Worm (Caenorhabditis elegans): ENCODE results near the gene rpn-12.

rpn-12 gene

DNA sequence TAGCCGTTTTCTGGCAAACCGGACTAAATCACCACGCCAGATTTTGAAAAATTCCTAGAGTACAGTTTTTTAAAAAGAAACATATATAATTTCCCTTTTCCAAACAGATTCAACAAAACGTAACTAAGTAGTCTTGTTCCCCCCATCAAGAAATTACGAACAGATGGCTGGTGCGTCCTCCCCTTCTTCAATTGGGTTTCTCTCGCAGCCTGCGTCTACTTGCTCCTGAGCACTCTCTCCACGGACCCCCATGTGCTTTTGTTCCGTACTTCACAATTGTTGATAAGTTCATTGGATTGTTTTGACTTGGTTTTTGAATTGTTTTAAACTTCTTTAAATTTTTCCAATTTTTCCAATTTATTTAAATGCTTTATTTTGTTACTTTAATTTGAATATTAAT lies 35.1 kb downstream of the rpn-12 start:
- TF ChIP-seq hmg-1.2 (GFP tag; IDR thresholded peaks at IDR 0.05), result peak; percentile 66; the same call in 1 of the 2 replicates
- no peak for TF ChIP-seq madf-3 (GFP tag; IDR thresholded peaks at IDR 0.05)

- TF ChIP-seq lin-54 (GFP tag; optimal IDR thresholded peaks at IDR 0.05) (no peak), B0261.1 (tag; optimal IDR thresholded peaks at IDR 0.05) (no peak), ceh-27 (GFP tag; optimal IDR thresholded peaks at IDR 0.05) (no peak), F22D6.2 (tag; optimal IDR thresholded peaks at IDR 0.05) (no peak), ztf-26 (tag; optimal IDR thresholded peaks at IDR 0.05) (no peak), Y56A3A.18 (GFP tag; IDR thresholded peaks at IDR 0.05) (no peak), ets-4 (GFP tag; optimal IDR thresholded peaks at IDR 0.05) (no peak), madf-8 (GFP tag; conservative IDR thresholded peaks at IDR 0.05) (no peak), F10E7.11 (tag; optimal IDR thresholded peaks at IDR 0.05) (no peak), zfh-2 (GFP tag; conservative IDR thresholded peaks at IDR 0.05) (no peak), B0035.1 (tag; optimal IDR thresholded peaks at IDR 0.05) (no peak), pbrm-1 (GFP tag; IDR thresholded peaks at IDR 0.05) (no peak), hlh-12 (tag; optimal IDR thresholded peaks at IDR 0.05) (no peak), chd-7 (tag; optimal IDR thresholded peaks at IDR 0.05) (no peak), hmg-20 (GFP tag; IDR thresholded peaks at IDR 0.05) (no peak)
These were observed 35.7 kb downstream of the rpn-12 start, which contains the start of gene kel-1 for ce11 chrII:11688643-11689042. kel-1 (plus strand) TSS chrII:11688943.

ce11 chrII:11689941-11690340 lies 37.0 kb downstream of the rpn-12 start:
- TF ChIP-seq F22D6.2 (tag; optimal IDR thresholded peaks at IDR 0.05), result no peak
- peak; percentile 59 for TF ChIP-seq lsl-1 (GFP tag; optimal IDR thresholded peaks at IDR 0.05)
- TF ChIP-seq attf-6 (GFP tag; IDR thresholded peaks at IDR 0.05), result no peak
- TF ChIP-seq madf-8 (GFP tag; conservative IDR thresholded peaks at IDR 0.05), result peak; percentile 59

DNA sequence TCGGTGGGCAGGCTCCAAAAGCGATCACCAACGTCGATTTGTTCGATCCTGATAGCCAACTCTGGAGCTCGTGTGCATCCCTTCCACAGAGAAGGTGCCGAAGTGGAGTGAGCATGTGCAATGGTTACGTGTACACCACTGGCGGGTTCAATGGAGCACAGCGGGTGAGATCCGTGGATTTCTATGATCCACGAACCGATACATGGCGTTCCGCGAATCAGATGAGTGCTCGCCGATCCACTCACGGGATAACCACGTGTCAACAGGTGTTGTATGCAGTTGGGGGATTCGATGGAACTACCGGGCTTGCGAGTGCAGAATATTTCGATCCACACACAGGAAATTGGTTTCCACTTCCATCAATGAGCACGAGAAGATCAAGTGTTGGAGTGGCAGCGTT lies 37.9 kb downstream of the rpn-12 start:
- TF ChIP-seq attf-5 (GFP tag; optimal IDR thresholded peaks at IDR 0.05) (peak; percentile 0), egl-44 (GFP tag; IDR thresholded peaks at IDR 0.05) (no peak), zim-3 (tag; optimal IDR thresholded peaks at IDR 0.05) (peak; percentile 9), dpff-1 (tag; optimal IDR thresholded peaks at IDR 0.05) (no peak), bed-1 (GFP tag; IDR thresholded peaks at IDR 0.05) (no peak), nhr-179 (tag; optimal IDR thresholded peaks at IDR 0.05) (no peak), lin-35 (GFP tag; optimal IDR thresholded peaks at IDR 0.05) (no peak), lin-26 (GFP tag; IDR thresholded peaks at IDR 0.05) (no peak), nhr-27 (tag; optimal IDR thresholded peaks at IDR 0.05) (no peak), T26A5.8 (tag; optimal IDR thresholded peaks at IDR 0.05) (no peak), athp-1 (tag; optimal IDR thresholded peaks at IDR 0.05) (peak; percentile 27), F52B5.7 (tag; optimal IDR thresholded peaks at IDR 0.05) (peak; percentile 46), ztf-25 (GFP tag; IDR thresholded peaks at IDR 0.05) (0 out of 2 replicates have a peak, but pooled peaks have one; percentile 46), Y79H2A.3 (GFP tag; conservative IDR thresholded peaks at IDR 0.05) (0 out of 2 replicates have a peak, but pooled peaks have one; percentile 8), pha-4 (tag; optimal IDR thresholded peaks at IDR 0.05) (no peak), attf-6 (GFP tag; IDR thresholded peaks at IDR 0.05) (0 out of 2 replicates have a peak, but pooled peaks have one; percentile 23), zfh-2 (GFP tag; conservative IDR thresholded peaks at IDR 0.05) (peak; percentile 71), nfya-2 (GFP tag; IDR thresholded peaks at IDR 0.05) (0 out of 2 replicates have a peak, but pooled peaks have one; percentile 39), ztf-26 (tag; optimal IDR thresholded peaks at IDR 0.05) (no peak), B0336.3 (GFP tag; IDR thresholded peaks at IDR 0.05) (peak; percentile 76), hrde-1 (tag; optimal IDR thresholded peaks at IDR 0.05; ENCODE audit: borderline replicate concordance) (no peak), lin-54 (GFP tag; optimal IDR thresholded peaks at IDR 0.05) (no peak), let-526 (GFP tag; IDR thresholded peaks at IDR 0.05) (no peak), hmg-1.2 (GFP tag; IDR thresholded peaks at IDR 0.05) (0 out of 2 replicates have a peak, but pooled peaks have one; percentile 6), ekl-4 (GFP tag; IDR thresholded peaks at IDR 0.05) (0 out of 2 replicates have a peak, but pooled peaks have one; percentile 17), F55B11.4 (tag; optimal IDR thresholded peaks at IDR 0.05; ENCODE audit: borderline replicate concordance, insufficient read depth) (no peak), F39B2.1 (GFP tag; IDR thresholded peaks at IDR 0.05) (no peak), xnd-1 (tag; optimal IDR thresholded peaks at IDR 0.05) (no peak), ceh-40 (GFP tag; IDR thresholded peaks at IDR 0.05) (no peak)

Data from whole organism, young adult.